Worm (Caenorhabditis elegans) whole organism, L4/young adult: Measurements from ENCODE around the gene R160.2.
A peak's percentile ranks its signal among the peaks of the same experiment; 100 is the strongest.

Experiments
- W03F9.2 ChIP-seq: fragments of 150-350 bp; optimal IDR thresholded peaks from 2 replicates; lab custom pipeline; 2014; ENCODE audit warnings: missing biosample characterization, missing genetic modification characterization
- dao-5 ChIP-seq: sonication (generic microtip); optimal IDR thresholded peaks from 2 replicates; lab custom pipeline; 2016; ENCODE audit warnings: missing genotype, missing genetic modification characterization, moderate library complexity, missing compliant biosample characterization
- him-1 ChIP-seq: sonication (generic microtip); optimal IDR thresholded peaks from 2 replicates; lab custom pipeline; 2016; ENCODE audit warnings: missing genotype, missing genetic modification reagents, missing genetic modification characterization, missing compliant biosample characterization

R160.2 gene

DNA sequence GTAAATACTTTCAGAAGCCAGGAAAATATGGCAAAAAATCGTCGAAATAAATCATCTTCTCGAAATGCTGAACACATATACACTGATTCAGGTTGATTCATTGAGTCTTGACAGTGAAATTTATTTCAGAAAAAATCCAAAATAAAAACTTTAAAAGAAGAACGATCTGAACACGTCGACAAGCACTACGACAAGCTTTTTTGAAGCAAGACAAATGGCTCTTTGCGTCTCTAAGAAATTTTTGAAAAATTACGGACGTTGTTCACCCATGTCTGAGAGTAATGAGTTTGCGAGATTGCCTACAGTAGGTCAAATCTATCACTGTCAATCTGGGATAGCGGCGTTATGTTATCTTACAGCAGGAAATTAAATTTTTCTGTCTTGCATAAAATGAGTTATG is at the start of gene R160.2:
Gene R160.2 (minus strand): TSS at position 101 of the 400 bp plus-strand sequence.
- no peak for TF ChIP-seq him-1 (tag; lab: Kevin White, UChicago)
- no peak for TF ChIP-seq W03F9.2 (tag; lab: Kevin White, UChicago)
- no peak for TF ChIP-seq dao-5 (tag; lab: Kevin White, UChicago)

DNA sequence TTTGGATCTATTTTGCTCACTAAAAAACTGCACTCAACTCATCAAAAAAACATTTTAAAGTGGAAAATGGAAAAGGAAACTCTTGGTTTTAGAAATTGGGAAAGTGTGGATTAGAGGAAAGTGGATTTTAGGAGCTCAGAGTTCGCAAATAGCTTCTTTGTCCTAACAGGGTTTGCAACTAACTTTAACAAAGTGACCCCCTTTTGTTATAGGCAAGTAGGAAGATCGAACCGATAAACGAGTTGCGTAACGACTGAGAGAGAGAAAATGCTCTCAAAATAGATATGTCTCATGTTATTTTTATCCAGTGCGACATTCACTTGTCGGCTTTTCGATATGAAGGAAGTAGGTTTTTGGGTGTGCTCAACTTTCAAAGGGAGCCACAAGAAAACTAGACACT is 49.8 kb upstream of the R160.2 start:
- no peak for TF ChIP-seq him-1 (tag; lab: Kevin White, UChicago)
- TF ChIP-seq W03F9.2 (tag; lab: Kevin White, UChicago) = no peak
- TF ChIP-seq dao-5 (tag; lab: Kevin White, UChicago) = no peak

DNA sequence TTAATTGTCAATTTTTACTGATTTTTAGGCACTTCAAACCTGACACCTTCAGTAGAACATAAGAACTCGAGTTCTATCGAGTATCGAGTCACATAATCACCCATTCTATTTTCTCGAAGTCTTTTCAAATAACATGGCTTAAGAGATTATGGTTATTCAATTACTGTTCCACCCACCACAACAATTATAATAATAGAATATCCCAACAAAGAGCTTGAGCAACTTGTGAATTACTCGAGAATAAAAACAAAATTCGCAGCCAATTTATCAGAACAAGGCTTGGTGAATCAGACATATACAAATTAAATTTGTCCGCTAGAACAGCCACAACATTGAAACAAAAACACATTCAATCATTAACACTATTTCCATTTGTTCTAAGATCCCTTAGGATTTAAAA is 47.6 kb upstream of the R160.2 start:
- TF ChIP-seq dao-5 (tag; lab: Kevin White, UChicago) = no peak
- no peak for TF ChIP-seq W03F9.2 (tag; lab: Kevin White, UChicago)
- TF ChIP-seq him-1 (tag; lab: Kevin White, UChicago) = no peak

DNA sequence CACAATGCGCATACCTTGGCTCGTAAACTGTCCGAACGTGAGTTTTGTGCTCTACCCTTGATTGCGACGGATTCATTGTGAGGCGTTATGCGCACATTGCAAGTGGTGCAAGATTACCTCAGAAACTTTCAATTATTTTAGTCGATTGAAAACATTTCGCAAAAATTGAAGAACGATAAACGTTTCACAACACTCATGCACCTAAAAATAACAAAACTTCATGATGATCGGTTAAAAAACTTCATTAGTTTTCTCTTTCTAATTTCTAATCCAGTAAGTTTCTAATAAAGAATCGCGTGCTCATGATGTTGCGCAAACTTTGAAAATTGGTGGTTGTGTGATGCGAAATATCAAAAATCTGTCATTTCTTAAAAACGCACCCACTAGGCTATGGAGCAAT is 42.0 kb upstream of the R160.2 start, which contains the start of gene dop-1:
Gene dop-1 (minus strand): TSS at position 101 of the 400 bp plus-strand sequence.
- no peak for TF ChIP-seq dao-5 (tag; lab: Kevin White, UChicago)
- no peak for TF ChIP-seq him-1 (tag; lab: Kevin White, UChicago)
- no peak for TF ChIP-seq W03F9.2 (tag; lab: Kevin White, UChicago)

DNA sequence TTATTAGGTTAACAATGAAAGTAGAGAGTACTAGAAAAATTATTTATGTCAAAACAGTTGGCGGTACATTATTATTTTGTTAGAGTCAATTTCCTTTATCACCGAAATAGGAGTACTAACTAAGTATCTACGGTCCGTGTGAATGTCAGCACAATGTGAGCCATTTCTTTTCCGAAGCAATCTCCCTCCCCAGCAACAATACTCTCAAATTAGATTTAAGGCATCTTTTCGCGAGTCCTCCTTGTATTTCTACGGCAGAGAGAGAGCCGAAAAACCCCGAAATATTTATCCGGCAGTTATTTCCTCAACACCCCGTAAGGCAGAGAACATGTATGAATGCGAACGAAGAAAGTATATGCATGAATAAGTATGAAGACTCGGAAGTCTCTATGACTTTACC is 38.6 kb upstream of the R160.2 start:
- TF ChIP-seq dao-5 (tag; lab: Kevin White, UChicago) (no peak), W03F9.2 (tag; lab: Kevin White, UChicago) (no peak), him-1 (tag; lab: Kevin White, UChicago) (no peak)

DNA sequence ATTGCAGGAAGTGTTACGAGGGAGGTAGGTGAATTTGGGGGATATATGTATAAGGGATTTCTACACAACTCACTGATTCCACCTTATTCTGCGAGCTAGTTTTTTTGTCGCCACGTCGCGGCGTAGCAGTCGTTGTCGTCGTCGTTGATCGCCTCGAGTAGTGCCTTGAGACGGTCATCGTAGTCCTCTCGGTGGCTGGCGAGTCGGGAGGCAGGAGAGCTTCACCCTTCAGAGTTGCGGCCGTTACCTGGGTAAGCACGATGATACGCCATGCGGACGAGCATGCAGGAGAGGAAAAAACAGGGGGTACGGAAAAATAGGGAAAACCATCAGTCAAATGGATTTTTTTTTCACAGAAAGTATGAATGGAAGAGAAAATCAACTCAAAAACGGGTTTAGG is 36.5 kb upstream of the R160.2 start:
- TF ChIP-seq W03F9.2 (tag; lab: Kevin White, UChicago) (no peak), dao-5 (tag; lab: Kevin White, UChicago) (no peak), him-1 (tag; lab: Kevin White, UChicago) (no peak)

DNA sequence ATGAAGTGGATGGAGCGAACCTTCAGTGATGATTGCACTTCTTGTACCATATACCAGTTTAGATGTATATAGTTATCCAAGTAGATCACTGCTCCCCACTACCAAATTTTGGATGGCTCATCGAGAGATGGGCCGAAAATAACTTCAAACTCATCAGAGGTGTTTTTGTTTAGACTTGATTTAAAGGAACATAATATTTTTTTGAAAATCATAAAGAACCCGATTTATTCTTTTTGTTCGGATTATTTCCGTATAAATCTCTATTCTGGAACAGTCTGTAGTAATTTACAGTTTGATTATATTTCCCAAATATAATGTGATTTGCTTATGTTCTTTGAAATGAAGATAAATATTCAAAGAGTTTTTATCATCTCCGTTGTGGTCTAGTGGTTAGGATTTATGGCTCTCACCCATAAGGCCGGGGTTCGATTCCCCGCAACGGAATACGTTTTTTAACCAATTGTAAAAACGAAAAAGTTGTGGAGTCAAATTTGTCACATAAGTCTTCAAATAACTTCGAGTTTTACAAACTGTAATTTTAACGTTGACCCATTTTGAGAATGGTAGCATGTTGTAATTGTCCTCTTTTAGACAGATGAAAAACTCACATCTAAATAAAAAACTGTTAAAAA is 33.7 kb upstream of the R160.2 start:
- TF ChIP-seq dao-5 (tag; lab: Kevin White, UChicago) (no peak), W03F9.2 (tag; lab: Kevin White, UChicago) (no peak), him-1 (tag; lab: Kevin White, UChicago) (no peak)

DNA sequence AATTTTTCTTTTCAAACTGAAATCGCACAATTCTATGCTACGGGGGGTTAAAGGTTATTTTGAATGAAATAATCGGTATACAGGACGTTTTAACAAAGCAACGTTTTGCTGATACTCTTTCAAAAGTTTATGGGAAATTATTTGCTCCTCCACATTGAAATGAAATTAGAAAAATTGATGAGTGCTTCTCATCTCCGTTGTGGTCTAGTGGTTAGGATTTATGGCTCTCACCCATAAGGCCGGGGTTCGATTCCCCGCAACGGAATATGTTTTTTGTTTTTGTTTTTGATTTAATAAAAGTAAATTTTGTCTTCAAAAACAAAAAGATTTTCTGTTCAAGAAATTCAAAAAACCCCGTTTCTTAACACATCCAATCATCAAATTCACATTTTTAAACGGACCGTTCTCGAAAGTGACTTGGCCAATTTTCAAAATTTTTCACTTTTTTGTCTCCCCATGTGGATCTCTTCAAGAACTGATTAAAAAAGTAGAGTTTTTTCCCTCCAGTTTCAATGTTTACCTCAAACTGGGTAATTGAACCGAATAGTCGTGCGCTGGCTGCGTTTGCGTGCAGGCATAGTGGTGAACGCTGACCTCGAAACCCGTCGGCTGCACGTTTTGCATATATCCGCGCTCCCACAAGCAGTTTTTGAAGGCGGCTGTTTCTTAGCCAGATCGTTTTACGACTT is 33.0 kb upstream of the R160.2 start:
- no peak for TF ChIP-seq him-1 (tag; lab: Kevin White, UChicago)
- peak; percentile 5 for TF ChIP-seq W03F9.2 (tag; lab: Kevin White, UChicago)
- TF ChIP-seq dao-5 (tag; lab: Kevin White, UChicago) = no peak

DNA sequence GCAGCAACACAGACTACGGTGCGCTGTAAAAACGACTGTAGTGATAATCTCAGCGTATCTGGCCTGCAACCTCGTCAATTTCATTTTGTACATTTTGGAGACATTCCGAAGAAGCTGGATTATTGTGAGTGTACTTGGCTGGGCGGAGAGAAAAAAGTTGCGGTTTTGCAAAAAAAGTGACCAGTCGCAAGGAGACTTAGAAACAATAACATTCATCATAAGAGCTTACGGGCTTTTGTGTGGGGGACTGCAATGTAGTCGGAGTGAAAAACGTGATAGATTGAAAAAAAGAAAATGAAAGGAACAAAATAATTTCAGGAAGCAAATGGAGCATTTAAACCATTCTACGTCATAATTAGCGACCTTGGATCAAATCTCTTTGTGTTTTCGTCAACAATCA is 31.8 kb upstream of the R160.2 start:
- no peak for TF ChIP-seq W03F9.2 (tag; lab: Kevin White, UChicago)
- TF ChIP-seq him-1 (tag; lab: Kevin White, UChicago) = no peak

DNA sequence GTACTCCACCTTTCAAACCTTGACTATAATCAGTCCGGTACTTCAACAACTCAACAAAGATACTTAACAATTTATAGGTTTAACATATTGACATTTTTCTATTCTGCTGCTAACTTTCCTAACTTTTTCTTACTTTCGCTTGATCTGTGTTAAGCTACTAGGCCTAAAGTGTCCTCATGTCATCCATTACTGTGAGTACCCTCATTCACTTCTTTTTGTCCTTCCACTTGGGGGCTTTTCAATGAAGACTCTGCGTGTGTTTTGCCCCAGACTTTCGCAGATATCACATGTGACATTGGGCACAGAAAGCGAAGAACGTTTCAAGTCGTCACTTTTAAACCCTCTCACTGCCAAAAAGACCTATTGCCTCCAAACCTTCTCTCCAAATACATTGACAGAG is 28.0 kb upstream of the R160.2 start:
- TF ChIP-seq W03F9.2 (tag; lab: Kevin White, UChicago) = no peak
- TF ChIP-seq him-1 (tag; lab: Kevin White, UChicago) = no peak
- no peak for TF ChIP-seq dao-5 (tag; lab: Kevin White, UChicago)

DNA sequence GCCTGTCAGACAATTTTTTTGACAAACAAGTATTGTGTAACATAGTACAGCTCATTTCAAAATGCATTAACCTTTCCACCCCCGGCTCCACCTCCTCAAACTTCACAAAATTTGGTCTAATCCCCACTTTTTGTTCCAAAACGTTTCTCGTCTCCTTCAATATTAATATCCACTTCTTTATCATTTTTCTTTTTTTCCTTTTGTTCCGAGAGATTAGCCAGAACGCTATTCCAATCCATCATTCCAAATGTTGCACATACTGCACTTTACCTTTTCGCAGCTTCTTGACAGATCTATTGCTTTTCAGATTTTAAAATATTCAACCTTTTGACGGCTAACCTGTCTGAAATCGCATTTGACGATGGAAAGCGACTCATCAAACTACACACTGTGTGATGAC is 26.2 kb upstream of the R160.2 start, which contains the start of gene D1079.1:
Gene D1079.1 (plus strand): TSS at position 301 of the 400 bp plus-strand sequence.
- TF ChIP-seq W03F9.2 (tag; lab: Kevin White, UChicago) = no peak
- no peak for TF ChIP-seq him-1 (tag; lab: Kevin White, UChicago)
- TF ChIP-seq dao-5 (tag; lab: Kevin White, UChicago) = no peak

DNA sequence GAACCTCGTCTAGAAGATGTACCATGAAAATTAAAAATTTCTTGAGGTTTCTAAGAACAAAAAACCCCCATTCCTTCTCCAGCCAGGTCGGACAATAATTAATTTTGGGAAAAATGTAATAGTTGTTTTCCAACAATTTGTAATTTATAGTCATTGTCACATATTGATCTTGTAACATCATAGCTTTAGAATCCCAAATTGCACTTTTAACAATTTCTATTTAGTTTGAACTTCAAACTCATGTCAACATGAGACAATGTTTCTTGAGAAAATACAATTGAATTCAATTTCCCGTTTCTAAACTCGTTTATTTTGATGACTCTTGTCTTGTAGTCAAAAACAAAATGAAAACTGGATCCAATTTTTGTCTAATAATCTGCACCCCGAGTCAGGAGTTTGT is 23.6 kb upstream of the R160.2 start:
- TF ChIP-seq him-1 (tag; lab: Kevin White, UChicago) (no peak), W03F9.2 (tag; lab: Kevin White, UChicago) (no peak), dao-5 (tag; lab: Kevin White, UChicago) (no peak)

DNA sequence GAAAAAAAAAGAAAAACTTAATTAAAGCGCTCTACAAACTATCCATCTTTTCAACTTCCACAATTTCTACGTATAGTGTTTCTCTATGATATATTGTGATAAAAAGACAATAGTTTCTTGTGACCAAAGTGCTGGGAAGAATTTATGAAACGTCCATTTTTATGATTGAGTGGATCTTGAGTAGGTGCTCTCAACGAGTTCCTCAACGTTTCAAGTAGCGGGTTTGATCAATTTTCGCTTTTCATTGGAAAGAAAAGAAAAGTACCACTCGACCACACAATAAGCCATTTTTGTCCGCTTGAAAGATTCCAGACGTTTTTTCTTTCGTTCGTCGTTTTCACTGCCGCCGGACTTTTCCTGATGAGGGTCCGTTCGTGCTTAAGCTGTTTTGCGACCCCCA is 20.8 kb upstream of the R160.2 start:
- TF ChIP-seq W03F9.2 (tag; lab: Kevin White, UChicago) (no peak), him-1 (tag; lab: Kevin White, UChicago) (no peak), dao-5 (tag; lab: Kevin White, UChicago) (no peak)
